Fruit fly (Drosophila melanogaster): ENCODE results near the gene ND-B8.

The ND-B8 gene

DNA sequence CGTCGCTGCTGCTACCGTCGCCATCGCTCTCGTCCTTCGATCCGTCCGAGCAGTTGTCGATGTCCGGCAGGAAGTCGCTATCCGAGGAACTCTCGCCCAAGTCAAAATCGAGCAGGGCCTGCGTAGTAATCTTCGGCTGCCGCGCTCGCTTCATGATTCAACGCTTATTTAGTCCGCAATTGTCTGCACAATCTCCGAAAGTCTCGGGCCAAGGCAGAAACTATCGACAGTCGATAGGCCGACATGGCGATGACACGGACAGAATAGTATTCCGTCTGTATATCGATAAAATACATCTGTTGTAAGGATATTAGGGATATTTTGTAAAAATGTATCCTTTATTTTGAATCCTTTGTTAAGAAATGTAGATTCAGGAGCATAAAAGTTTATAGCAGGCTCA is 1.6 kb upstream of the ND-B8 start, which contains the start of gene CG15439 (continued):
- TF ChIP-seq CG2116 (GFP tag; optimal IDR thresholded peaks at IDR 0.05) = peak; percentile 86
- TF ChIP-seq hb (GFP tag; IDR thresholded peaks at IDR 0.05; ENCODE audit: partially characterized antibody) = 0 out of 3 replicates have a peak, but pooled peaks have one; percentile 63
- TF ChIP-seq sna (GFP tag; IDR thresholded peaks at IDR 0.05; ENCODE audit: partially characterized antibody) = peak; percentile 70
- peak; percentile 89 for TF ChIP-seq ato (GFP tag; IDR thresholded peaks at IDR 0.05; ENCODE audit: partially characterized antibody)
- no peak for TF ChIP-seq az2 (GFP tag; optimal IDR thresholded peaks at IDR 0.05)
- peak; percentile 72 for TF ChIP-seq vnd (GFP tag; IDR thresholded peaks at IDR 0.05; ENCODE audit: partially characterized antibody)
- TF ChIP-seq CG14965 (GFP tag; optimal IDR thresholded peaks at IDR 0.05; ENCODE audit: borderline replicate concordance) = no peak
- TF ChIP-seq CG9437 (GFP tag; optimal IDR thresholded peaks at IDR 0.05) = no peak
- peak; percentile 72 for TF ChIP-seq Bgb (GFP tag; IDR thresholded peaks at IDR 0.05; ENCODE audit: partially characterized antibody)
- peak; percentile 77 for TF ChIP-seq Dref (GFP tag; IDR thresholded peaks at IDR 0.05)
- TF ChIP-seq pzg (GFP tag; optimal IDR thresholded peaks at IDR 0.05) = peak; percentile 39
- TF ChIP-seq CG6791 (GFP tag; IDR thresholded peaks at IDR 0.05; ENCODE audit: partially characterized antibody) = peak; percentile 82
- peak; percentile 83 for TF ChIP-seq CG13287 (GFP tag; IDR thresholded peaks at IDR 0.05; ENCODE audit: partially characterized antibody)
- TF ChIP-seq CG1832 (GFP tag; optimal IDR thresholded peaks at IDR 0.05) = no peak
- TF ChIP-seq row (GFP tag; IDR thresholded peaks at IDR 0.05) = peak; percentile 8; the same call in 1 of the 3 replicates
- TF ChIP-seq cato (GFP tag; optimal IDR thresholded peaks at IDR 0.05; ENCODE audit: borderline replicate concordance) = no peak
- TF ChIP-seq abd-A (tag; optimal IDR thresholded peaks at IDR 0.05) = no peak
- TF ChIP-seq bbx (GFP tag; IDR thresholded peaks at IDR 0.05; ENCODE audit: partially characterized antibody) = peak; percentile 84
- peak; percentile 64 for TF ChIP-seq CG16813 (GFP tag; IDR thresholded peaks at IDR 0.05; ENCODE audit: partially characterized antibody)
- peak; percentile 32 for TF ChIP-seq CG1603 (tag; optimal IDR thresholded peaks at IDR 0.05)
- TF ChIP-seq zen2 (GFP tag; IDR thresholded peaks at IDR 0.05; ENCODE audit: partially characterized antibody) = peak; percentile 75
- no peak for TF ChIP-seq CG11723 (GFP tag; optimal IDR thresholded peaks at IDR 0.05)
- peak; percentile 64; the same call in 2 of the 3 replicates for TF ChIP-seq knrl (GFP tag; IDR thresholded peaks at IDR 0.05; ENCODE audit: partially characterized antibody)
- no peak for TF ChIP-seq CG2202 (tag; optimal IDR thresholded peaks at IDR 0.05)
- peak; percentile 72 for TF ChIP-seq amos (GFP tag; IDR thresholded peaks at IDR 0.05; ENCODE audit: partially characterized antibody)
- TF ChIP-seq CG14710 (tag; optimal IDR thresholded peaks at IDR 0.05) = peak; percentile 13
- no peak for TF ChIP-seq vvl (GFP tag; IDR thresholded peaks at IDR 0.05)
- TF ChIP-seq pb (GFP tag; optimal IDR thresholded peaks at IDR 0.05) = no peak
- TF ChIP-seq CG2129 (GFP tag; IDR thresholded peaks at IDR 0.05; ENCODE audit: partially characterized antibody) = peak; percentile 43; the same call in 1 of the 2 replicates
- TF ChIP-seq Scr (GFP tag; IDR thresholded peaks at IDR 0.05; ENCODE audit: partially characterized antibody) = peak; percentile 76
- TF ChIP-seq Fer2 (tag; optimal IDR thresholded peaks at IDR 0.05) = no peak
- no peak for TF ChIP-seq Nf-YA (GFP tag; IDR thresholded peaks at IDR 0.05)
- TF ChIP-seq CG15479 (GFP tag; optimal IDR thresholded peaks at IDR 0.05) = no peak
- TF ChIP-seq nerfin-2 (GFP tag; IDR thresholded peaks at IDR 0.05; ENCODE audit: partially characterized antibody) = peak; percentile 77
- TF ChIP-seq Sry-δ (GFP tag; optimal IDR thresholded peaks at IDR 0.05) = peak; percentile 43
- TF ChIP-seq CG34224 (GFP tag; IDR thresholded peaks at IDR 0.05; ENCODE audit: partially characterized antibody) = peak; percentile 86
- TF ChIP-seq hbn (GFP tag; IDR thresholded peaks at IDR 0.05; ENCODE audit: partially characterized antibody) = peak; percentile 62; the same call in 1 of the 2 replicates
- TF ChIP-seq phol (tag; optimal IDR thresholded peaks at IDR 0.05) = peak; percentile 17
